Worm (Caenorhabditis elegans) whole organism, L1 larva: ENCODE results near the gene vit-6.

Experiments
- ama-1 ChIP-seq: fragments of 150-350 bp; optimal IDR thresholded peaks from 2 replicates; lab custom pipeline; 2014
- grh-1 ChIP-seq: fragments of 200-800 bp; sonication (Bioruptor generic); IDR thresholded peaks from 2 replicates; pipeline ENCODE4 v1.3.6; 2022; ENCODE audit warnings: missing genetic modification reagents, missing genetic modification characterization, missing compliant biosample characterization
- lin-14 ChIP-seq: fragments of 200-800 bp; sonication (Bioruptor generic); optimal IDR thresholded peaks from 2 replicates; lab custom pipeline; 2018; ENCODE audit warnings: mild to moderate bottlenecking, missing genetic modification characterization, moderate library complexity, missing compliant biosample characterization
- lsy-2 ChIP-seq, 2 experiments: fragments of 150-350 bp; optimal IDR thresholded peaks; 2 replicates each; lab custom pipeline; 2014; ENCODE audit warnings: missing biosample characterization in 2 of 2, missing genetic modification characterization in 2 of 2
- nhr-11 ChIP-seq: fragments of 150-350 bp; optimal IDR thresholded peaks from 2 replicates; lab custom pipeline; 2014; ENCODE audit warnings: missing biosample characterization, missing genetic modification characterization
- nhr-12 ChIP-seq: sonication (generic microtip); optimal IDR thresholded peaks from 2 replicates; lab custom pipeline; 2017; ENCODE audit warnings: missing biosample characterization, missing genetic modification characterization
- unc-62 ChIP-seq: fragments of 150-350 bp; optimal IDR thresholded peaks from 2 replicates; lab custom pipeline; 2014; ENCODE audit warnings: missing biosample characterization, missing genetic modification reagents, missing genetic modification characterization
- zag-1 ChIP-seq: fragments of 150-350 bp; optimal IDR thresholded peaks from 2 replicates; lab custom pipeline; 2014; ENCODE audit warnings: missing biosample characterization, missing genetic modification characterization
- ztf-11 ChIP-seq, 2 experiments: sonication (generic microtip); optimal IDR thresholded peaks; 2 replicates each; lab custom pipeline; 2016 to 2017; ENCODE audit warnings: missing genetic modification characterization in 2 of 2, missing biosample characterization in 1 of 2, missing compliant biosample characterization in 1 of 2

DNA sequence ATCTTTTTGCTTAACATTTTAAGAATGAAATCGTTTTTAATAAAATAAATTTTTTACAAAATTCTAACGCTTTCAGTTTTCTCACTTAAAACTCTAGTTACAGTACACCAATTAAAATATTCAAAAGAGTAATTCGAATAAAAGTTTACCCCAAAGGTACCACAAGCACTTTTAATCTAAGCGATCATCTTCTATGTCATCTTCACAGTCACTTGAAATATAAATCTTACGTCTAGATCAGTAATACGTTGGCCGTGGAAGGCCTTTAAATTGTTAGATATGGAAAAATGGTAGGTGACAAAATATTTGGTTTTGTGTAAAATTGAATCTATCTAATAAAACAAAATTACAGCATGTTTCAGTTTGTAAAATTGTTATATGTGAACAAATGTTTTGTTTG lies 13.6 kb upstream of the vit-6 start:
- TF ChIP-seq grh-1 = no peak
- no peak for TF ChIP-seq zag-1 (tag; lab: Kevin White, UChicago)
- TF ChIP-seq ztf-11 (tag; optimal IDR thresholded peaks at IDR 0.05; lab: Kevin White, UChicago) = no peak
- peak; percentile 17 for TF ChIP-seq lin-14 (GFP tag; lab: Kevin White, UChicago)
- no peak for TF ChIP-seq nhr-12 (tag; lab: Kevin White, UChicago)
- no peak for TF ChIP-seq ama-1 (lab: Kevin White, UChicago)
- TF ChIP-seq nhr-11 (tag; lab: Kevin White, UChicago) = no peak
- TF ChIP-seq unc-62 (GFP tag; lab: Kevin White, UChicago) = no peak
- no peak for TF ChIP-seq lsy-2 (tag; optimal IDR thresholded peaks at IDR 0.05; lab: Kevin White, UChicago)
